Fruit fly (Drosophila melanogaster) whole organism, wandering third instar larva: ENCODE measurements around the gene EloB.
A peak's percentile ranks its signal among the peaks of the same experiment; 100 is the strongest.

Experiments
- Abd-B ChIP-seq: fragments of >200 bp; optimal IDR thresholded peaks from 2 replicates; lab custom pipeline; 2017; ENCODE audit warnings: missing biosample characterization, missing genetic modification characterization
- CG32264 ChIP-seq: fragments of 200-800 bp; sonication (Bioruptor generic); optimal IDR thresholded peaks from 2 replicates; lab custom pipeline; 2016; ENCODE audit warnings: missing biosample characterization, missing genetic modification characterization
- CG9705 ChIP-seq: fragments of 200-800 bp; sonication (Bioruptor generic); optimal IDR thresholded peaks from 2 replicates; lab custom pipeline; 2018; ENCODE audit warnings: missing biosample characterization, mild to moderate bottlenecking, missing genetic modification characterization
- Dfd ChIP-seq: fragments of >200 bp; optimal IDR thresholded peaks from 2 replicates; lab custom pipeline; 2017; ENCODE audit warnings: missing biosample characterization, missing genetic modification characterization
- Dif ChIP-seq: fragments of 200-275, 200-300 bp; sonication (Bioruptor generic); optimal IDR thresholded peaks from 2 replicates; lab custom pipeline; 2018; ENCODE audit warnings: missing biosample characterization, missing genetic modification characterization; ENCODE audit not compliant: partially characterized antibody
- GATAd ChIP-seq: sonication (Bioruptor generic); optimal IDR thresholded peaks from 2 replicates; lab custom pipeline; 2016; ENCODE audit warnings: missing biosample characterization, missing genetic modification characterization
- HLH106 ChIP-seq: fragments of 200-800 bp; optimal IDR thresholded peaks from 3 replicates; lab custom pipeline; 2019; ENCODE audit warnings: missing biosample characterization, mild to moderate bottlenecking, missing genetic modification characterization, moderate library complexity
- Hnf4 ChIP-seq: fragments of 200-800 bp; sonication (Bioruptor generic); optimal IDR thresholded peaks from 2 replicates; lab custom pipeline; 2016; ENCODE audit warnings: missing biosample characterization, mild to moderate bottlenecking, missing genetic modification characterization
- Hr78 ChIP-seq: fragments of >200 bp; optimal IDR thresholded peaks from 2 replicates; lab custom pipeline; 2017; ENCODE audit warnings: missing biosample characterization, missing genetic modification characterization
- Hr83 ChIP-seq: fragments of 200-300 bp; sonication (Bioruptor generic); optimal IDR thresholded peaks from 2 replicates; lab custom pipeline; 2016; ENCODE audit warnings: missing biosample characterization, mild to moderate bottlenecking, missing genetic modification characterization, moderate library complexity; ENCODE audit not compliant: poor library complexity, severe bottlenecking
- Jra ChIP-seq: sonication (Bioruptor generic); optimal IDR thresholded peaks from 2 replicates; lab custom pipeline; 2016; ENCODE audit warnings: missing biosample characterization, missing genetic modification characterization
- Myc ChIP-seq: fragments of >200 bp; optimal IDR thresholded peaks from 2 replicates; lab custom pipeline; 2017
- N ChIP-seq: fragments of >200 bp; optimal IDR thresholded peaks from 2 replicates; lab custom pipeline; 2018; ENCODE audit warnings: missing biosample characterization, missing external identifiers, missing genetic modification characterization
- OdsH ChIP-seq: fragments of 200-800 bp; sonication (Bioruptor generic); optimal IDR thresholded peaks from 2 replicates; lab custom pipeline; 2016; ENCODE audit warnings: missing biosample characterization, mild to moderate bottlenecking, missing genetic modification characterization
- Rel ChIP-seq, 2 experiments: fragments of 200-800 bp; sonication (Bioruptor generic) in 1 of 2; optimal IDR thresholded peaks; 2 replicates in 1 of 2; 3 replicates in 1 of 2; lab custom pipeline; 2016 to 2019; ENCODE audit warnings: mild to moderate bottlenecking in 2 of 2, missing biosample characterization in 2 of 2, missing genetic modification characterization in 2 of 2, moderate library complexity in 1 of 2
- Sp1 ChIP-seq: fragments of 200-800 bp; sonication (Bioruptor generic); optimal IDR thresholded peaks from 3 replicates; lab custom pipeline; 2019; ENCODE audit warnings: missing biosample characterization, mild to moderate bottlenecking, missing genetic modification characterization, moderate library complexity
- Vsx2 ChIP-seq: fragments of 200-300, 225-300 bp; sonication (Bioruptor generic); optimal IDR thresholded peaks from 2 replicates; lab custom pipeline; 2018; ENCODE audit warnings: missing biosample characterization, missing genetic modification characterization; ENCODE audit not compliant: partially characterized antibody
- br ChIP-seq: fragments of 200-800 bp; sonication (Bioruptor generic); optimal IDR thresholded peaks from 2 replicates; lab custom pipeline; 2016; ENCODE audit warnings: missing biosample characterization, missing genetic modification characterization
- brk ChIP-seq: fragments of 200-800 bp; sonication (Bioruptor generic); optimal IDR thresholded peaks from 2 replicates; lab custom pipeline; 2016; ENCODE audit warnings: missing biosample characterization, mild to moderate bottlenecking, missing genetic modification characterization
- dl ChIP-seq, 2 experiments: fragments of 175-275, 200-275 bp in 1 of 2; fragments of 200-275 bp in 1 of 2; sonication (Bioruptor generic); optimal IDR thresholded peaks; lab custom pipeline; 2018; ENCODE audit warnings: mild to moderate bottlenecking in 2 of 2, missing biosample characterization in 2 of 2, missing genetic modification characterization in 2 of 2, moderate library complexity in 2 of 2; ENCODE audit not compliant: partially characterized antibody in 2 of 2, insufficient read depth in 1 of 2
- dmrt93B ChIP-seq: fragments of 200-800 bp; sonication (Bioruptor generic); optimal IDR thresholded peaks from 2 replicates; lab custom pipeline; 2018; ENCODE audit warnings: missing biosample characterization, mild to moderate bottlenecking, missing genetic modification characterization
- dsf ChIP-seq: sonication (Bioruptor generic); optimal IDR thresholded peaks from 2 replicates; lab custom pipeline; 2016; ENCODE audit warnings: missing biosample characterization, missing genetic modification characterization, borderline replicate concordance
- ey ChIP-seq: fragments of 200-800 bp; sonication (Bioruptor generic); optimal IDR thresholded peaks from 2 replicates; lab custom pipeline; 2016; ENCODE audit warnings: missing biosample characterization, missing genetic modification characterization
- fru ChIP-seq: fragments of 200-800 bp; sonication (Bioruptor generic); optimal IDR thresholded peaks from 3 replicates; lab custom pipeline; 2016; ENCODE audit warnings: missing biosample characterization, mild to moderate bottlenecking, missing genetic modification characterization
- h ChIP-seq: fragments of 200-800 bp; sonication (Bioruptor generic); optimal IDR thresholded peaks from 3 replicates; lab custom pipeline; 2016; ENCODE audit warnings: missing biosample characterization, mild to moderate bottlenecking, missing genetic modification characterization
- jim ChIP-seq: fragments of 175-275, 200-325 bp; sonication (Bioruptor generic); optimal IDR thresholded peaks from 2 replicates; lab custom pipeline; 2016; ENCODE audit warnings: missing biosample characterization, mild to moderate bottlenecking, missing genetic modification characterization
- lola ChIP-seq: fragments of >200 bp; optimal IDR thresholded peaks from 2 replicates; lab custom pipeline; 2017; ENCODE audit warnings: missing biosample characterization, missing genetic modification characterization
- sage ChIP-seq: fragments of 200-800 bp; sonication (Bioruptor generic); optimal IDR thresholded peaks from 2 replicates; lab custom pipeline; 2016; ENCODE audit warnings: missing biosample characterization, mild to moderate bottlenecking, missing genetic modification characterization
- sv ChIP-seq: fragments of 200-800 bp; sonication (Bioruptor generic); optimal IDR thresholded peaks from 3 replicates; lab custom pipeline; 2016; ENCODE audit warnings: missing biosample characterization, missing genetic modification characterization
- tai ChIP-seq: sonication (Bioruptor generic); optimal IDR thresholded peaks from 2 replicates; lab custom pipeline; 2016; ENCODE audit warnings: missing biosample characterization, missing genetic modification characterization
- usp ChIP-seq: fragments of >200 bp; optimal IDR thresholded peaks from 2 replicates; lab custom pipeline; 2017; ENCODE audit warnings: missing biosample characterization, missing genetic modification characterization
- woc ChIP-seq: sonication (Bioruptor generic); optimal IDR thresholded peaks from 2 replicates; lab custom pipeline; 2016; ENCODE audit warnings: missing biosample characterization, mild to moderate bottlenecking, missing genetic modification characterization

The EloB gene

dm6 chr3R:20597407-20598325 is 18.0 kb upstream of the EloB start:
- TF ChIP-seq fru (GFP tag; lab: Kevin White, UChicago): no peak

DNA sequence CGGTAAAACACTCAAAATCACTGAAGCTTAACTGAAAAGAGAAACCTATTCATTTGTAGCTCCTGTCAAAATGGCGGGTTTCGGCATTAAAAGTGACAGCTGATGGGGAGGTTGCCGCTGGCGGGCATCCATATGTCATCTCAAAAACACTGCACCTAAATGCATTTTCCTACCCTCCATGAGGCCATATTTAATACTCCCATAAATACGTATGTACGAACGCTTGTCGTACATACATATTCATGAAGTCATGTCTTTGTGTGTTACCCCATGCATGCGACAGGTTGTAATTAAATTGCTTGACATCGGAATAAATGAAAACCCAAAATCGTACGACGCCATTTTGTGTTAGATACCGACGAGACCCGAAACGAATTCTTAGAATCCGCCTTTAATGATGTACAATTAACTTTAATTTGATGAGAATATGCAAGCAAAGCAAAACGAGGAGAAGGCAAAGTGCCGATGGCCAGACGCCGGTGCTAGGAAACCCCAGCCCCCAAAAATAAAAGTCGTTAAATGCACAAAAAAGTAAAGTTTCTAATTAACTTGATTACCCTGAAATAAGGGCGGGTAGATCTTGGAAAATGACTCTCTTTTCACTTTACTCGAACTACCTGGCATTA is 16.8 kb upstream of the EloB start:
- no peak for TF ChIP-seq Hnf4 (GFP tag; lab: Kevin White, UChicago)
- TF ChIP-seq Jra (GFP tag; lab: Kevin White, UChicago): no peak
- TF ChIP-seq ey (GFP tag; lab: Kevin White, UChicago): no peak
- TF ChIP-seq sage (GFP tag; lab: Kevin White, UChicago): no peak
- TF ChIP-seq Abd-B (GFP tag; lab: Kevin White, UChicago): no peak
- no peak for TF ChIP-seq dsf
- TF ChIP-seq lola (GFP tag; lab: Kevin White, UChicago): no peak
- no peak for TF ChIP-seq Myc (lab: Kevin White, UChicago)
- no peak for TF ChIP-seq jim (GFP tag; lab: Kevin White, UChicago)
- TF ChIP-seq dmrt93B (GFP tag; lab: Kevin White, UChicago): no peak
- TF ChIP-seq Rel (GFP tag; optimal IDR thresholded peaks at IDR 0.05; lab: Kevin White, UChicago): no peak
- TF ChIP-seq Rel (tag; optimal IDR thresholded peaks at IDR 0.05; lab: Kevin White, UChicago): no peak
- no peak for TF ChIP-seq Vsx2 (GFP tag; lab: Kevin White, UChicago)
- TF ChIP-seq br (GFP tag; lab: Kevin White, UChicago): no peak
- no peak for TF ChIP-seq h (GFP tag; lab: Kevin White, UChicago)

DNA sequence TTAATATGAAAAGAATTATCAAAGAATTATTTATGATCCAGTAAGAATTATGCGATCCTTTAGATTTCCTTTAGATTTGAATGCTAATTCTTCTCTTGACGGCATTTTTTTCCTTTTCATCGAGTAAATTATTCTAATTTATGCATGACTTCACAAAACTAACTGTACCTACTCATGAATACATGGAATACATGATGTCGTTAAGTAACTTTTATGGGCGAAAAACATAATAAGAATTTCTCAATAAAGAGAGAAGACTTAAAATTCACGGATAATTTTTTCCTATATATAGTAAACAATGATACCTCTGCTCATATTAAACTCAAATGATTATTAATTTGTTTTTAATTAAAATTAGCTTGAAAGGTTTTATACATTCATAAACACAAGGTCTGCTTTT is 16.3 kb upstream of the EloB start:
- no peak for TF ChIP-seq brk (GFP tag; lab: Kevin White, UChicago)
- no peak for TF ChIP-seq OdsH
- TF ChIP-seq Hnf4 (GFP tag; lab: Kevin White, UChicago): no peak
- TF ChIP-seq GATAd (GFP tag; lab: Kevin White, UChicago): no peak
- no peak for TF ChIP-seq N
- no peak for TF ChIP-seq jim (GFP tag; lab: Kevin White, UChicago)

DNA sequence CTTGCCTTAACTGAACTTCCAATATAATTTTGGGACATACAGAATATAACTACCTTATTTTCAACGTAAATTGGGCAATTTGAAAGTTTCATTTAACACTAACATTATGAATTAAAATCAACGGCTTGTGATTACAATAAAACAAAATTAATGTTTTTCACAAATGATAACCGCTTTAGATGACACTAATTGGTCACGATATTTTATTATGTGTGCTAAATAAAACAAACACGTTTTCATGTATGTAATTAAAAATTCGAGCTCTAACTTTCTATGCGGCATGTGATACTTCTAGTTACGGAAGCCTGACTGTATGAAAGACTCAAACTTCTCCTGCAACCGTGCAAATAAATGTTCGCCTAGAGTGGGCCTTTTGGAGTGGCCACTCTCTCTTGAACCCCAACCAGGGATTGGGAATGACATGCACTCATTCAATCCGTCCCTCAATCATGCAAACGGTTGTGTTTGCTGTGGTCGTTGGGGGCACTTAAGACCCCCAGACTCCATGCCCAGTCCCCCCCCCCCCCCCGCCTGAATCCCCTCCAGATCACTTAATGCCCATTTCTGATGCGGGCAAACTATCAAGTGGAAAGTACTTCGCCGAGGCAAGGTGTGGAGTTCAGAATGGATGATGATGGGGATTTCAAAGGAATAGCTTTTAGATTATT is 15.6 kb upstream of the EloB start:
- no peak for TF ChIP-seq dl (GFP tag; optimal IDR thresholded peaks at IDR 0.05; lab: Kevin White, UChicago; ENCODE audit: insufficient read depth in 1 of 2, partially characterized antibody in 2 of 2)
- TF ChIP-seq Abd-B (GFP tag; lab: Kevin White, UChicago): no peak

DNA sequence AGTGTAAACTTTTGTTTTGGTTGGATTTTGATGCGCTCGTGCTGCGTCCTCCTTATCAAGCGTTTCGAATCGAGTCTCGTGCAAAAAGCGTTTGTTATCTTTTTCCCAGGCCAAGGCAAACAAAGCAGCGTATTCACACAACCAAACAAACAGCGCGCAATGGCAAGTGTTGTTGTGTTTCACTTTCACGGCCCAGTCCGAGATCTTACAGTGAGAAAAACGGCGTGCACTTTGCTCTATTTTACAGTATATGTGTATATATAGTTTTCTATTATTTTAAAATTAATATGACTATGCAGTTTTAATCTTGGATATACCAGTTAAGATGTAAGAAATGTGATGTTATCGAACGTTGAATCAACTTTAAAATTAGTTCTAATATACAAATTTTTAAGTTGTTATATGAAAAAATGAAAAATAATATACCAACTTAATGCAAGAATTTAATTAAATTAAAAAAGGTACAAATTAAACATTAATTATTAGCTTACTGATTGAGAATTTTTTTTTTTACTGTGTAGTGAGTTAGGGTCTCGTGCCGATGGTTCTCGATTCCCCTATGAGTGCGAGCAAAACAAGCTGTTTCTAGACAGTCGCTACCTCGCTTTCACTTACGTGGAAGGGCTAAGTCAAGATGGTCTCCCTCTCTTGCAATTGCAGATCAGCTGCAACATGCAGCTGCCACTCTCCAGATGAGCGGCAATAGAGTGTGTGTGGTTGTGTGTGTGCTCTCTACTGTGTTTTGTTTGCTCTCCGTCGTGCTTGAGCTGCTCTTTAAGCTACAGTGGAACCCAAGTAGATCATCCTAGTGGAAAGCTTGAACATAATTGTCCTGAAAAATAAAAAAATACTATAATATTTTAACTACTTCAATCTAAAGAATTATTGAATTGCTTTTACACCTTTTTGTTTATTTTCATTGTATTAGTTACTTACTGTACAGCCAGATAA is 14.8 kb upstream of the EloB start:
- no peak for TF ChIP-seq Jra (GFP tag; lab: Kevin White, UChicago)
- no peak for TF ChIP-seq usp (GFP tag; lab: Kevin White, UChicago)
- TF ChIP-seq ey (GFP tag; lab: Kevin White, UChicago): peak; percentile 44
- TF ChIP-seq N: no peak
- TF ChIP-seq lola (GFP tag; lab: Kevin White, UChicago): no peak
- TF ChIP-seq Dif (GFP tag; lab: Kevin White, UChicago): peak; percentile 49
- TF ChIP-seq tai (GFP tag; lab: Kevin White, UChicago): no peak
- TF ChIP-seq CG32264 (GFP tag; lab: Kevin White, UChicago): no peak
- TF ChIP-seq GATAd (GFP tag; lab: Kevin White, UChicago): no peak
- peak; percentile 53 for TF ChIP-seq sv (GFP tag; lab: Kevin White, UChicago)
- no peak for TF ChIP-seq Myc (lab: Kevin White, UChicago)
- TF ChIP-seq Abd-B (GFP tag; lab: Kevin White, UChicago): no peak
- peak; percentile 90 for TF ChIP-seq Sp1 (GFP tag; lab: Kevin White, UChicago)
- TF ChIP-seq CG9705 (GFP tag; lab: Kevin White, UChicago): peak; percentile 56
- no peak for TF ChIP-seq Hr78 (GFP tag; lab: Kevin White, UChicago)
- no peak for TF ChIP-seq jim (GFP tag; lab: Kevin White, UChicago)
- TF ChIP-seq HLH106 (tag; lab: Kevin White, UChicago): peak; percentile 83
- TF ChIP-seq dmrt93B (GFP tag; lab: Kevin White, UChicago): peak; percentile 69
- no peak for TF ChIP-seq Vsx2 (GFP tag; lab: Kevin White, UChicago)
- peak; percentile 64 for TF ChIP-seq brk (GFP tag; lab: Kevin White, UChicago)
- TF ChIP-seq Hnf4 (GFP tag; lab: Kevin White, UChicago): peak; percentile 54
- peak; percentile 16 for TF ChIP-seq sage (GFP tag; lab: Kevin White, UChicago)
- TF ChIP-seq woc (GFP tag; lab: Kevin White, UChicago): peak; percentile 44
- TF ChIP-seq br (GFP tag; lab: Kevin White, UChicago): peak; percentile 9
- peak; percentile 1 for TF ChIP-seq dsf
- peak; percentile 68 for TF ChIP-seq h (GFP tag; lab: Kevin White, UChicago)
- TF ChIP-seq Hr83 (GFP tag; lab: Kevin White, UChicago): peak; percentile 8
- TF ChIP-seq fru (GFP tag; lab: Kevin White, UChicago): peak; percentile 64
- no peak for TF ChIP-seq Dfd (GFP tag; lab: Kevin White, UChicago)
